Worm (Caenorhabditis elegans): Measurements from ENCODE around the gene nspb-10.

Gene nspb-10

ce11 chrII:14570541-14571160 lies 17.4 kb downstream of the nspb-10 start:
- TF ChIP-seq madf-9 (GFP tag; conservative IDR thresholded peaks at IDR 0.05) (no peak), unc-62 (GFP tag; optimal IDR thresholded peaks at IDR 0.05 in 1 of 2) (peak in 1 of 2 experiments; percentile 86), unc-62 (tag; optimal IDR thresholded peaks at IDR 0.05) (no peak), aha-1 (tag) (peak; percentile 70), Y5F2A.4 (GFP tag; optimal IDR thresholded peaks at IDR 0.05) (no peak), snpc-1.2 (GFP tag; IDR thresholded peaks at IDR 0.05) (no peak), egl-43 (GFP tag; IDR thresholded peaks at IDR 0.05) (0 out of 2 replicates have a peak, but pooled peaks have one; percentile 11), fos-1 (tag; optimal IDR thresholded peaks at IDR 0.05) (no peak), madf-5 (GFP tag; IDR thresholded peaks at IDR 0.05) (peak; percentile 35 to 73; a peak in 2 of 4 replicates), nhr-48 (tag; optimal IDR thresholded peaks at IDR 0.05) (no peak)

- TF ChIP-seq F37D6.2 (tag; optimal IDR thresholded peaks at IDR 0.05): peak; percentile 7
- TF ChIP-seq ctbp-1 (GFP tag; IDR thresholded peaks at IDR 0.05): 0 out of 2 replicates have a peak, but pooled peaks have one; percentile 51
- TF ChIP-seq zip-11 (GFP tag; IDR thresholded peaks at IDR 0.05): no peak
- TF ChIP-seq F26F4.8 (GFP tag; conservative IDR thresholded peaks at IDR 0.05): 0 out of 2 replicates have a peak, but pooled peaks have one; percentile 16
- 0 out of 4 replicates have a peak, but pooled peaks of 1 of the 2 experiments have one; percentile 27 for TF ChIP-seq madf-5 (GFP tag; IDR thresholded peaks at IDR 0.05)
- TF ChIP-seq fkh-10 (GFP tag; optimal IDR thresholded peaks at IDR 0.05): peak; percentile 10
- peak in 1 of 2 experiments; percentile 10 for TF ChIP-seq lsy-2 (tag; optimal IDR thresholded peaks at IDR 0.05)
- no peak for TF ChIP-seq mxl-2 (GFP tag; conservative IDR thresholded peaks at IDR 0.05)
- TF ChIP-seq duxl-1 (tag; optimal IDR thresholded peaks at IDR 0.05; ENCODE audit: poor library complexity): no peak
- no peak for TF ChIP-seq ZK546.5 (tag; optimal IDR thresholded peaks at IDR 0.05)
- peak; percentile 63; the same call in 1 of the 2 replicates for TF ChIP-seq egl-43 (GFP tag; IDR thresholded peaks at IDR 0.05)
- peak; percentile 43; the same call in 1 of the 2 replicates for TF ChIP-seq hmg-1.1 (GFP tag; IDR thresholded peaks at IDR 0.05)
- peak; percentile 40 for TF ChIP-seq rbr-2 (tag; optimal IDR thresholded peaks at IDR 0.05)
- peak; percentile 84 for TF ChIP-seq set-16 (GFP tag; IDR thresholded peaks at IDR 0.05)
- TF ChIP-seq daf-16 (GFP tag; optimal IDR thresholded peaks at IDR 0.05): no peak
- TF ChIP-seq daf-16 (tag; optimal IDR thresholded peaks at IDR 0.05): peak; percentile 10
These were observed 18.7 kb downstream of the nspb-10 start for ce11 chrII:14569322-14569721.

ce11 chrII:14567811-14568210 lies 20.3 kb downstream of the nspb-10 start:
- TF ChIP-seq dmd-9 (GFP tag; IDR thresholded peaks at IDR 0.05) (no peak), aha-1 (tag) (peak; percentile 68), nhr-42 (GFP tag; IDR thresholded peaks at IDR 0.05) (no peak), ceh-28 (tag; optimal IDR thresholded peaks at IDR 0.05) (no peak), nhr-28 (tag; optimal IDR thresholded peaks at IDR 0.05) (no peak)

ce11 chrII:14563766-14564370 lies 24.2 kb downstream of the nspb-10 start:
- TF ChIP-seq madf-5 (GFP tag; IDR thresholded peaks at IDR 0.05) (peak in 1 of 2 experiments; percentile 43; a peak in 1 of 4 replicates), lin-38 (GFP tag; IDR thresholded peaks at IDR 0.05) (peak; percentile 48), nhr-77 (tag; optimal IDR thresholded peaks at IDR 0.05) (peak; percentile 32), mes-2 (tag; optimal IDR thresholded peaks at IDR 0.05; ENCODE audit: poor library complexity, severe bottlenecking) (peak; percentile 71), hif-1 (tag; optimal IDR thresholded peaks at IDR 0.05) (peak in 1 of 2 experiments; percentile 32), unc-130 (GFP tag; optimal IDR thresholded peaks at IDR 0.05) (peak; percentile 12), ZK337.2 (GFP tag; IDR thresholded peaks at IDR 0.05) (peak; percentile 69; the same call in 1 of the 2 replicates), hmg-1.1 (GFP tag; IDR thresholded peaks at IDR 0.05) (0 out of 2 replicates have a peak, but pooled peaks have one; percentile 44), lsy-2 (tag; optimal IDR thresholded peaks at IDR 0.05) (peak; percentile 15 to 94)
